Fruit fly (Drosophila melanogaster): ENCODE measurements around the gene meep.

- TF ChIP-seq Hr83 (GFP tag; optimal IDR thresholded peaks at IDR 0.05; ENCODE audit: poor library complexity, severe bottlenecking) = no peak
- TF ChIP-seq psq (GFP tag; optimal IDR thresholded peaks at IDR 0.05) = no peak
- no peak for TF ChIP-seq Hnf4 (GFP tag; optimal IDR thresholded peaks at IDR 0.05)
- no peak for TF ChIP-seq dl (GFP tag; optimal IDR thresholded peaks at IDR 0.05; ENCODE audit: insufficient read depth in 1 of 2, partially characterized antibody in 2 of 2)
- no peak for TF ChIP-seq GATAd (GFP tag; optimal IDR thresholded peaks at IDR 0.05)
- no peak for TF ChIP-seq usp (GFP tag; optimal IDR thresholded peaks at IDR 0.05)
- no peak for TF ChIP-seq pan (optimal IDR thresholded peaks at IDR 0.05)
- no peak for TF ChIP-seq sage (GFP tag; optimal IDR thresholded peaks at IDR 0.05)
Observed at dm6 chr3L:1169617-1170016, 33.2 kb downstream of the meep start.
